Fruit fly (Drosophila melanogaster) Kc167 (cell line): ENCODE data around the gene CG9676.

ENCODE experiments used
- Sin3A ChIP-seq: fragments of >200 bp; optimal IDR thresholded peaks from 2 replicates; lab custom pipeline; 2018; ENCODE audit warnings: missing external identifiers
- psq ChIP-seq: fragments of >200 bp; optimal IDR thresholded peaks from 2 replicates; lab custom pipeline; 2017; ENCODE audit warnings: missing external identifiers
- ttk ChIP-seq: sonication (Bioruptor generic); optimal IDR thresholded peaks from 2 replicates; lab custom pipeline; 2017; ENCODE audit warnings: missing external identifiers

- TF ChIP-seq Sin3A (lab: Kevin White, UChicago): no peak
- TF ChIP-seq ttk: no peak
- TF ChIP-seq psq: no peak
Observed at dm6 chrX:16651625-16652024, 48.3 kb downstream of the CG9676 start.
